Worm (Caenorhabditis elegans) whole organism, midembryonic: ENCODE results near the gene pqn-13.

Source experiments
- T22C8.4 ChIP-seq: fragments of 200-800 bp; sonication (Bioruptor generic); IDR thresholded peaks from 2 replicates; pipeline ENCODE4 v1.3.6; 2022; ENCODE audit warnings: missing genetic modification characterization, missing compliant biosample characterization
- cog-1 ChIP-seq: sonication (generic microtip); optimal IDR thresholded peaks from 2 replicates; lab custom pipeline; 2016; ENCODE audit warnings: missing genetic modification characterization, missing compliant biosample characterization
- flt-1 ChIP-seq: fragments of 200-800 bp; sonication (Bioruptor generic); IDR thresholded peaks from 2 replicates; pipeline ENCODE4 v1.3.6; 2022; ENCODE audit warnings: missing genetic modification characterization, missing compliant biosample characterization
- klf-2 ChIP-seq: fragments of 200-800 bp; sonication (Bioruptor generic); conservative IDR thresholded peaks from 2 replicates; pipeline ENCODE4 v1.3.6; 2022; ENCODE audit warnings: missing genetic modification reagents, missing genetic modification characterization, missing compliant biosample characterization
- med-1 ChIP-seq: sonication (generic microtip); optimal IDR thresholded peaks from 2 replicates; lab custom pipeline; 2017; ENCODE audit warnings: missing genetic modification characterization, mild to moderate bottlenecking, missing compliant biosample characterization, antibody characterized with exemption, missing genetic modification reagents; ENCODE audit not compliant: insufficient read depth
- ref-1 ChIP-seq: fragments of 200-800 bp; sonication (Bioruptor generic); conservative IDR thresholded peaks from 2 replicates; pipeline ENCODE4 v1.3.6; 2022; ENCODE audit warnings: missing genetic modification reagents, missing genetic modification characterization, missing compliant biosample characterization
- tab-1 ChIP-seq: fragments of 200-800 bp; sonication (Bioruptor generic); IDR thresholded peaks from 2 replicates; pipeline ENCODE4 v1.3.6; 2022; ENCODE audit warnings: missing genetic modification characterization, missing compliant biosample characterization
- ztf-23 ChIP-seq: fragments of 200-800 bp; sonication (Bioruptor generic); IDR thresholded peaks from 2 replicates; pipeline ENCODE4 v1.3.6; 2022; ENCODE audit warnings: missing genetic modification reagents, missing genetic modification characterization, missing compliant biosample characterization
- ztf-29 ChIP-seq: fragments of 200-800 bp; sonication (Bioruptor generic); IDR thresholded peaks from 2 replicates; pipeline ENCODE4 v1.3.6; 2022; ENCODE audit warnings: missing genetic modification reagents, missing genetic modification characterization, missing compliant biosample characterization

pqn-13 gene

DNA sequence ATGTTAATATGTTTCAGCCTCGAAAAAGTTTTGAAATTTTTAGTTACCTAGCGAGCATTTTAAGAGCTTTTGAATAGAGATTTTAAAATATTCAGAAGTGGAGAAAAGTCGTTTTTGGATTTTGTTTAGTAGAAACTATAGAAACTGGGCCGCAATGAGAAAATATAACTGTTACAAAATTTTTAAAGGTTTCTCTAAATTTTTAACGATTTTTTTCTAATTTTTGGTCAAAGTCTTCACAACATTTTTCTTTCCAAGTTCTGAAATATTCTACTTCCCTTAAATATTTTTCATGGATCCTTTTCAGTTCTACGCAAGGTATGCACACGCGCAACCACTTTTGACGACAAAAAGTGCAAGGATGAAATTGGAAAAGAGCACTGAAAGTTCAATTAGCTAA is 29.6 kb upstream of the pqn-13 start, which contains the start of gene peli-1:
Gene peli-1 (plus strand): TSS at position 301 of the 400 bp plus-strand sequence.
- TF ChIP-seq cog-1 = no peak

DNA sequence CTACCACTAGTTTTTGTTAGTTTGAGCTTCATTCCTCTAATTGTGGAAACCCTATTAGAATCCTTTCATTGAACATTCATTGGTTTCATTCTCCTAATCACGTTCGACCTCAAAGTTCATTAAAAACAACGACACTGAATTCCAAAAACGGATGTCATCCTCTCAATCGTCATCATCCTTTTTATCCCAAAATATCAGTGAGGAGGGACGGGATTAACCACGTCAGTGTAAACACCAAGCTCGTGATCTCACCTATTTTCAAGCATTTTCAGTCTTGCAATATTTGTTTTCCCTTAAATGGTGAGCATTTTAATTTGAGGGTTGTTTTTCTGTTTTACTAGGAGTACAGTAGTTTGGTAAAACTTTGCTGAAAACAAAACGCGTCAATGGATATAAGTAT is 28.6 kb upstream of the pqn-13 start:
- TF ChIP-seq ztf-29 (GFP tag; lab: Robert Waterston, UW) (no peak), flt-1 (GFP tag; lab: Robert Waterston, UW) (no peak), T22C8.4 (GFP tag; lab: Robert Waterston, UW) (no peak), ref-1 (GFP tag; lab: Robert Waterston, UW) (no peak), cog-1 (no peak), tab-1 (GFP tag; lab: Robert Waterston, UW) (no peak), med-1 (GFP tag; lab: Kevin White, UChicago) (no peak), klf-2 (GFP tag; lab: Robert Waterston, UW) (no peak)

DNA sequence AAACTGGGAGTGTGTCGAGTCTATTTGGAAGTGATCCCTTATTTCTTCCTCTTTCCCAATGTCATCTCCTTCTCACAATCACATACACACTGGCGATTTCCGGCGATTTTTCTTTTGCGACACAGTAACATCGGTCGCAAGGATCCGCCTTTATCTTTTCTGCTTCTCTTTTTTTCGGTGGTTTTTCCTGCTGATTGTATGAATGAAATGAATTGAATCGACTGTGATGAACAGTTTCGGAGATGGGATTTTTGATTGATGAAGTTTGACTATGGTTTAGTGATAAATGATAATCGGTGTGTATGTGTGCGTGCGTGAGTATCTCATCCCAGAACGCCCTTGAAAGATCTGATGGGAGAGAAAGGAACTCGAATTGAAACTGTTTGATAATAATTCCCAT is 25.2 kb upstream of the pqn-13 start:
- TF ChIP-seq med-1 (GFP tag; lab: Kevin White, UChicago) = no peak
- no peak for TF ChIP-seq cog-1
- TF ChIP-seq T22C8.4 (GFP tag; lab: Robert Waterston, UW) = no peak
- no peak for TF ChIP-seq ztf-29 (GFP tag; lab: Robert Waterston, UW)
- TF ChIP-seq tab-1 (GFP tag; lab: Robert Waterston, UW) = no peak
- TF ChIP-seq ref-1 (GFP tag; lab: Robert Waterston, UW) = no peak
- TF ChIP-seq flt-1 (GFP tag; lab: Robert Waterston, UW) = no peak
- no peak for TF ChIP-seq ztf-23
- no peak for TF ChIP-seq klf-2 (GFP tag; lab: Robert Waterston, UW)

DNA sequence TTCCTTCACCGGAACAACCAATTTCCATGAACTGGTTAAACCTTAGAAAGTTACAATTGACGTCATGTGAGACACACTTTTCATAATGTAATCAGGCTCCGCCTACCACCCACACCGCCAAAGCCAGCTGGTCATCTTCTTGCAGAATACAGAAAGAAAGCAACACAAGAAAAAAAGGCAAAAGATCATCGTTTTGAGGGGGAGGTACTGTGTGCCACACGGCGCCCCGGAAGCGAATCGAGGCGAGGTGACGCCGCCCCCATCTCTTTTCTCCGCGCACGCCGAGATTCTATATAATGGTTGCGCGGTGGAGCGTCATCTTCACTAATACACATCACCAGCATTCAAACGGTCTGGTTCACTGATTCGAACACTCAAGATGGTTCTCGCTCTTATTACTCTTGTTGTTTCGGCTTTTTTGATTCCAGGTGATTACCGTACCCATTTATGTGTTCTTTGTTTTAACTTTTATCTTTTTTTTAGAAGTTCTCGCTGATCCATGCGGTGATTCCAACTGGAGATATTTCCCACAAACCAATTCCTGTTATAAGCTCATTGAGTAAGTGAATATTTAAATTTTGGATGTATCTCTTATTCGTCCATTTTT is 24.0 kb upstream of the pqn-13 start, which contains the start of gene clec-1:
Gene clec-1 (plus strand): TSS at position 320 of the 607 bp plus-strand sequence.
- TF ChIP-seq ref-1 (GFP tag; lab: Robert Waterston, UW) (no peak), klf-2 (GFP tag; lab: Robert Waterston, UW) (no peak), ztf-23 (no peak), med-1 (GFP tag; lab: Kevin White, UChicago) (no peak), T22C8.4 (GFP tag; lab: Robert Waterston, UW) (no peak), cog-1 (no peak), tab-1 (GFP tag; lab: Robert Waterston, UW) (no peak)

DNA sequence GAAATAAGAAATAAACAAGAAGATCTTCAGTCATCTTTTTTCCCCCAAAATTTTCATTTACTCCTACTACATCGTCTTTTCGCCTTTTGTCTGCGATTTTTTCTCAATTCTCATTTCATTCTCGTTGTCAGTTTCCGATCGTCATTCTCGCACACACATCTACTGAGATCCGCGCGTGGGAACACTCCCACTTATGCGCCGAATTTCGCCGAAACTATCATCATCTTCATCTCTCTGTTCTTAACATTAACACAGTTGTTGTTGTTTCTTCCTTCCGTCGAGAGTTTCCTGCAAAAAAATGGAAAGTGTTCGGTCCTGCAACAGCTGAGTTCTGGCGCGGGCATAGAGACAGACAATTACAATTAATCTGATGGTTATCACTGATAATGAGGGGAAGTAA is 21.7 kb upstream of the pqn-13 start:
- no peak for TF ChIP-seq ztf-29 (GFP tag; lab: Robert Waterston, UW)
- TF ChIP-seq ref-1 (GFP tag; lab: Robert Waterston, UW) = no peak
- no peak for TF ChIP-seq cog-1
- TF ChIP-seq T22C8.4 (GFP tag; lab: Robert Waterston, UW) = no peak
- TF ChIP-seq med-1 (GFP tag; lab: Kevin White, UChicago) = no peak
- no peak for TF ChIP-seq ztf-23
- TF ChIP-seq klf-2 (GFP tag; lab: Robert Waterston, UW) = no peak
- no peak for TF ChIP-seq flt-1 (GFP tag; lab: Robert Waterston, UW)
- TF ChIP-seq tab-1 (GFP tag; lab: Robert Waterston, UW) = no peak

DNA sequence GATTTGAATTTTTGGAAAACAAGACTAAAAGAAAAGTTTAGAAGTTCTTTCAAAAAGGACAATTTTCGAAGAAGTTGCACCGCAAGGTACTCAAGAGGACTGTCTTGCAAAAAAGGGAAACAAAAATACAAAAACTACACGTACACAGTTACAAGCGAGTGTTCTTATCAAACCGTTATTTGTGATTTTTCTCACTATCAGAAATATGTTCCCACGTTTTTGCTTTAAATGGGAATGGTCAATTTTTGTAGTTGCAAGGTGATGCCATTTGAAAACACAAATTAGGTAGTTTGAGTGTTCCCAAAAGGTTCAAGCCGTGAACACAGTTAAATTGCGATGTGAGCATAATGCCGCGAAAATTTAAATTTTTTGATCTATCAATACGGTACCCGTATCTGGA is 20.3 kb upstream of the pqn-13 start:
- TF ChIP-seq ztf-29 (GFP tag; lab: Robert Waterston, UW) (no peak), flt-1 (GFP tag; lab: Robert Waterston, UW) (no peak), tab-1 (GFP tag; lab: Robert Waterston, UW) (no peak), ref-1 (GFP tag; lab: Robert Waterston, UW) (no peak), T22C8.4 (GFP tag; lab: Robert Waterston, UW) (no peak), med-1 (GFP tag; lab: Kevin White, UChicago) (no peak), klf-2 (GFP tag; lab: Robert Waterston, UW) (no peak), ztf-23 (no peak), cog-1 (no peak)

DNA sequence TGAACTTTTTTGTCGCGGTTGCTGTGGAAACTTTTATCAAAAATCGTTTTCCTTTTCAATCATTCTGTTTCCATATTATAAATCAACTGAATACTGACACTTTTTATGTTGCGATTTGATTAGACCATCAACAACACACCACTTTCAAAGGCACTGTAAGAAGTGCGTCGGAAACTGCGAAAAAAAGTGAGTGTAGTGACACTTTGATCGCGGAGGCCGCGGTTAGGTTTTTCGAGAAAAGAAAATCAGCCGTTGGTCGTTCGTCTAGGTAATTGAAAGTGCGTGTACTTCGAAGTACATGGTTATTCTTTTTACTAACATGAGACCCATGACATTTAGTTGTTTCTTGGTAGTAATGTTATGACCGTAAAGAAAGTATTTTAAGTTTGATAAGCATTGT is 19.7 kb upstream of the pqn-13 start:
- TF ChIP-seq klf-2 (GFP tag; lab: Robert Waterston, UW) (no peak), tab-1 (GFP tag; lab: Robert Waterston, UW) (no peak), ztf-23 (no peak), cog-1 (no peak), med-1 (GFP tag; lab: Kevin White, UChicago) (no peak), T22C8.4 (GFP tag; lab: Robert Waterston, UW) (no peak), ztf-29 (GFP tag; lab: Robert Waterston, UW) (no peak), ref-1 (GFP tag; lab: Robert Waterston, UW) (no peak), flt-1 (GFP tag; lab: Robert Waterston, UW) (no peak)

DNA sequence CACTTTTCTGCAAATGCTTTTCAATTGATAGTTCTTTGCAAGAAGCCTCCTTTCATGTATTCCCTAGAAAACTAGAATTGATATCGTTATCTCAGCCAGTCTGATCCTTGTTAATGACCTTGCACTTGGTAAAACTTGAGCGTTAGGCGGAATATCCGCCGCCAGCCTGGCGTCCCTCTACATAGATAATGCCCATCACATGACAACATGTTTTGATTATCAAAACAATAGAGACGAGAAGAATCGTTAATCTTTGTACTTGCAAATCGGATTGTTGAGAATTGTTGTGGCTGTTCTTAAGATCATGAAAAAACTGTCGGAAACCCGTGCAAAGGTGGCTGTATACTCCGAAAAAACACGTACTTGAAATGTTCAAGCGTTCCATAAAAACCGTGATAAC is 17.7 kb upstream of the pqn-13 start:
- no peak for TF ChIP-seq ref-1 (GFP tag; lab: Robert Waterston, UW)
- no peak for TF ChIP-seq cog-1
- TF ChIP-seq flt-1 (GFP tag; lab: Robert Waterston, UW) = no peak
- no peak for TF ChIP-seq ztf-29 (GFP tag; lab: Robert Waterston, UW)
- no peak for TF ChIP-seq tab-1 (GFP tag; lab: Robert Waterston, UW)
- no peak for TF ChIP-seq klf-2 (GFP tag; lab: Robert Waterston, UW)
- no peak for TF ChIP-seq med-1 (GFP tag; lab: Kevin White, UChicago)
- TF ChIP-seq ztf-23 = no peak
- no peak for TF ChIP-seq T22C8.4 (GFP tag; lab: Robert Waterston, UW)

DNA sequence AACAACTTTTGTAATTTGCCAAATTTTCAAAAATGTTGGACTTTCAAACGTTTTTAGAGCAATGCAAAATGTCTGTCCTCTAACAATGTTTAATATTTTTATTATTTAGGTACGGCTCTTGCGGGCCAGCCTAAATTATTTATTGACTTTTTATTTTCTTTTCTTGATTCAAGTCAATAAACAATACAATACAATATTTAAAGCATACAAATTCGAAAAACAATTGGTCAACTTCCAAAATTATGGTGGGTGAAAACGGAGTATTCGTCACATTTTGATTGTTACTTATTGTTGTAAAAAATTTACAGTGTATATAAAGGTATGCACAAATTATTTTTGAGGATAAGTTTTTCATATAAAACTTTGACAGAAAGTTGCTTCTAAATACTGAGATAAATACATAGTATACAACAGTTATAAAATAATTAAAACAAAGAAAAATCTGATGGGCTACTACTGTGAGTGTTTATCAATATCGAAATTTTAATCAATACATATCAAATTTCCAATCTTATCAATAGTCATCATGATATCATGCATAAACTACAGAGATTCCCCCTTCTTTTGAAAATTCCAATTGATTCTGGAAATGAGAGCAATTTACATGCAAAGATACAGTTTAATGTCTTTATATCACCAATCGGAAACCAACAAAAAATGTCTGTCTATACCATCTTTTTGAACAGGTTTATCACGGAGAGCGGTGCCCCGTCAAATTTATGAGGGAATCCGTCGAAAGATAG is 15.9 kb upstream of the pqn-13 start, which contains the start of gene F25B4.8:
Gene F25B4.8 (minus strand): TSS at position 51 of the 743 bp plus-strand sequence.
- TF ChIP-seq med-1 (GFP tag; lab: Kevin White, UChicago) = no peak
- no peak for TF ChIP-seq cog-1
- TF ChIP-seq klf-2 (GFP tag; lab: Robert Waterston, UW) = no peak
